Worm (Caenorhabditis elegans): ENCODE data around the gene fbxb-11.

fbxb-11 gene

ce11 chrII:1725735-1726134 is 1.3 kb downstream of the fbxb-11 start, which contains the start of gene F45C12.17:
Gene F45C12.17, plus strand, starts transcription at chrII:1726111.
- TF ChIP-seq ets-5 (GFP tag; IDR thresholded peaks at IDR 0.05) (no peak), fkh-8 (tag; optimal IDR thresholded peaks at IDR 0.05) (no peak)

ce11 chrII:1728253-1728652 is 3.8 kb downstream of the fbxb-11 start, which contains the start of gene btb-9:
Gene btb-9, plus strand, starts transcription at chrII:1728506.
- TF ChIP-seq elt-2 (tag; optimal IDR thresholded peaks at IDR 0.05), result peak; percentile 86
- TF ChIP-seq fos-1 (tag; optimal IDR thresholded peaks at IDR 0.05), result no peak
- TF ChIP-seq pqm-1 (tag; optimal IDR thresholded peaks at IDR 0.05), result peak; percentile 26
- TF ChIP-seq lin-35 (GFP tag; optimal IDR thresholded peaks at IDR 0.05), result peak in 1 of 2 experiments; percentile 28

ce11 chrII:1730103-1730502 is 5.7 kb downstream of the fbxb-11 start, which contains the start of gene ceh-81:
Gene ceh-81, plus strand, starts transcription at chrII:1730403.
- no peak for TF ChIP-seq nhr-19 (GFP tag; conservative IDR thresholded peaks at IDR 0.05)
- no peak for TF ChIP-seq xbp-1 (tag; optimal IDR thresholded peaks at IDR 0.05)

ce11 chrII:1731932-1732331 is 7.5 kb downstream of the fbxb-11 start, which contains the start of gene ceh-82:
Gene ceh-82, plus strand, starts transcription at chrII:1732232.
- TF ChIP-seq egl-13 (tag; optimal IDR thresholded peaks at IDR 0.05), result no peak

DNA sequence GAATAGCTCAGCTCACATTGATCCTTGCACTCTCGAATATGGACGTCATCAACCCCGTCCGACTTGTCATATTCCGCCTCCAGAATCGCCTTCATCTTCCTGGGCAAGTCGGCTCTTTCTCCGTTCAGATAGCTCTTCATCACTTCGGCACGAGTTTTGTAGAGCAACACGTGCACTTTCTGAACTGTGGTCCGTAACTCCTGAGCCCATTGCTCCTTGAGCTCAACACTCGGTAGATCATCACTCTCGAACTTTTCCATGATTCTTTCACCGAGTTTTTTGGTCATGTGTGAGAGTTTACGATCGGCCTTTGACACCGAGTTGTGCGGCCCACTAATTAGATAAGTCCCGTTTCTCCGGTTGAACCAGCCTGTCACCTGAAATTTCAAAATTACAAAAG is 10.7 kb downstream of the fbxb-11 start:
- TF ChIP-seq nhr-47 (tag; optimal IDR thresholded peaks at IDR 0.05) (no peak), unc-130 (tag; optimal IDR thresholded peaks at IDR 0.05) (no peak), nhr-84 (tag; optimal IDR thresholded peaks at IDR 0.05) (no peak), nhr-76 (tag; optimal IDR thresholded peaks at IDR 0.05) (no peak), fos-1 (tag; optimal IDR thresholded peaks at IDR 0.05) (no peak), swsn-7 (tag; optimal IDR thresholded peaks at IDR 0.05) (no peak), alr-1 (tag; optimal IDR thresholded peaks at IDR 0.05; ENCODE audit: borderline replicate concordance) (no peak), mab-9 (GFP tag; IDR thresholded peaks at IDR 0.05) (no peak), lin-35 (GFP tag; optimal IDR thresholded peaks at IDR 0.05) (no peak)

- TF ChIP-seq fkh-4 (tag; optimal IDR thresholded peaks at IDR 0.05; ENCODE audit: borderline replicate concordance), result no peak
- no peak for TF ChIP-seq unc-30 (tag; optimal IDR thresholded peaks at IDR 0.05)
- no peak for TF ChIP-seq dsc-1 (tag; optimal IDR thresholded peaks at IDR 0.05)
- TF ChIP-seq egl-27 (tag; optimal IDR thresholded peaks at IDR 0.05), result no peak
- no peak for TF ChIP-seq hlh-4 (tag; optimal IDR thresholded peaks at IDR 0.05)
- peak; percentile 50 for TF ChIP-seq rnt-1 (tag; optimal IDR thresholded peaks at IDR 0.05)
- no peak for TF ChIP-seq C16A3.4 (tag; optimal IDR thresholded peaks at IDR 0.05)
- TF ChIP-seq pqm-1 (tag; optimal IDR thresholded peaks at IDR 0.05), result no peak
- no peak for TF ChIP-seq sox-4 (tag; optimal IDR thresholded peaks at IDR 0.05)
- TF ChIP-seq nhr-47 (tag; optimal IDR thresholded peaks at IDR 0.05), result no peak
- no peak for TF ChIP-seq sptf-1 (tag; optimal IDR thresholded peaks at IDR 0.05)
- no peak for TF ChIP-seq ama-1 (optimal IDR thresholded peaks at IDR 0.05)
- no peak for TF ChIP-seq lin-13 (GFP tag; optimal IDR thresholded peaks at IDR 0.05)
- TF ChIP-seq C34B4.2 (tag; optimal IDR thresholded peaks at IDR 0.05), result no peak
- TF ChIP-seq lin-35 (GFP tag; optimal IDR thresholded peaks at IDR 0.05), result peak; percentile 2 to 64
- TF ChIP-seq ceh-63 (GFP tag; optimal IDR thresholded peaks at IDR 0.05), result no peak
- peak; percentile 59 for TF ChIP-seq nhr-85 (tag)
- no peak for TF ChIP-seq vab-15 (tag; optimal IDR thresholded peaks at IDR 0.05)
- no peak for TF ChIP-seq fkh-8 (tag; optimal IDR thresholded peaks at IDR 0.05)
- TF ChIP-seq grh-1 (GFP tag; IDR thresholded peaks at IDR 0.05), result no peak
- no peak for TF ChIP-seq mef-2 (tag; optimal IDR thresholded peaks at IDR 0.05)
- TF ChIP-seq irx-1 (tag; optimal IDR thresholded peaks at IDR 0.05), result no peak
- no peak for TF ChIP-seq fos-1 (tag; optimal IDR thresholded peaks at IDR 0.05)
- TF ChIP-seq ceh-82 (tag; optimal IDR thresholded peaks at IDR 0.05), result no peak
- no peak for TF ChIP-seq xbp-1 (tag; optimal IDR thresholded peaks at IDR 0.05)
- TF ChIP-seq pax-3 (tag; optimal IDR thresholded peaks at IDR 0.05), result no peak
- no peak for TF ChIP-seq unc-86 (tag; optimal IDR thresholded peaks at IDR 0.05)
- TF ChIP-seq mab-9 (GFP tag; IDR thresholded peaks at IDR 0.05), result no peak
- no peak for TF ChIP-seq jun-1 (tag; optimal IDR thresholded peaks at IDR 0.05)
- TF ChIP-seq nhr-20 (tag; optimal IDR thresholded peaks at IDR 0.05), result peak; percentile 19
- TF ChIP-seq mdl-1 (tag; optimal IDR thresholded peaks at IDR 0.05), result no peak
- no peak for TF ChIP-seq ets-5 (GFP tag; IDR thresholded peaks at IDR 0.05)
- peak; percentile 80 for TF ChIP-seq lin-14 (GFP tag; optimal IDR thresholded peaks at IDR 0.05)
- TF ChIP-seq nhr-11 (tag; optimal IDR thresholded peaks at IDR 0.05), result no peak
Measured at ce11 chrII:1736353-1736752, 11.9 kb downstream of the fbxb-11 start, which contains the start of gene ceh-83. Gene ceh-83, minus strand, starts transcription at chrII:1736533.
